Fruit fly (Drosophila melanogaster) whole organism, embryonic: ENCODE results near the gene Fbxl4.

Source experiments
- Ada2b ChIP-seq: fragments of 200-800 bp; sonication (Bioruptor generic); IDR thresholded peaks from 2 replicates; pipeline ENCODE4 v1.3.6; 2022; ENCODE audit warnings: missing biosample characterization, missing genetic modification characterization
- CG10431 ChIP-seq: fragments of 200-800 bp; sonication (Bioruptor generic); optimal IDR thresholded peaks from 3 replicates; lab custom pipeline; 2018; ENCODE audit warnings: missing biosample characterization, mild to moderate bottlenecking, missing genetic modification characterization
- CG10959 ChIP-seq: fragments of 200-800 bp; sonication (Bioruptor generic); IDR thresholded peaks from 2 replicates; pipeline ENCODE4 v1.3.6; 2022; ENCODE audit warnings: missing biosample characterization, missing genetic modification characterization
- CG10979 ChIP-seq: fragments of 200-800 bp; sonication (Bioruptor generic); optimal IDR thresholded peaks from 2 replicates; lab custom pipeline; 2018; ENCODE audit warnings: missing biosample characterization, mild to moderate bottlenecking, missing genetic modification characterization, moderate library complexity
- CG12744 ChIP-seq: fragments of 200-800 bp; sonication (Bioruptor generic); optimal IDR thresholded peaks from 2 replicates; lab custom pipeline; 2016; ENCODE audit warnings: missing biosample characterization, missing genetic modification characterization
- CG14860 ChIP-seq: fragments of 200-800 bp; sonication (Bioruptor generic); IDR thresholded peaks from 3 replicates; pipeline ENCODE4 v1.3.6; 2022; ENCODE audit warnings: missing biosample characterization, missing genetic modification characterization; ENCODE audit not compliant: partially characterized antibody
- CG15011 ChIP-seq: fragments of 200-800 bp; sonication (Bioruptor generic); optimal IDR thresholded peaks from 3 replicates; lab custom pipeline; 2018; ENCODE audit warnings: missing biosample characterization, mild to moderate bottlenecking, missing genetic modification characterization
- CG15514 ChIP-seq: fragments of 200-800 bp; sonication (Bioruptor generic); optimal IDR thresholded peaks from 3 replicates; lab custom pipeline; 2017; ENCODE audit warnings: missing biosample characterization, missing genetic modification characterization, mild to moderate bottlenecking, moderate library complexity, missing genetic modification reagents
- CG17568 ChIP-seq: fragments of 200-800 bp; sonication (Bioruptor generic); optimal IDR thresholded peaks from 2 replicates; lab custom pipeline; 2018; ENCODE audit warnings: missing biosample characterization, mild to moderate bottlenecking, missing genetic modification characterization, moderate library complexity
- CG2712 ChIP-seq: fragments of 200-800 bp; optimal IDR thresholded peaks from 3 replicates; lab custom pipeline; 2019; ENCODE audit warnings: missing biosample characterization, mild to moderate bottlenecking, missing genetic modification characterization, moderate library complexity
- CG30431 ChIP-seq: fragments of 200-800 bp; sonication (Bioruptor generic); optimal IDR thresholded peaks from 2 replicates; lab custom pipeline; 2017; ENCODE audit warnings: missing biosample characterization, missing genetic modification characterization
- CG32767 ChIP-seq: fragments of 200-800 bp; sonication (Bioruptor generic); IDR thresholded peaks from 2 replicates; pipeline ENCODE4 v1.3.6; 2022; ENCODE audit warnings: missing biosample characterization, missing genetic modification characterization
- CG3726 ChIP-seq: fragments of 200-800 bp; sonication (Bioruptor generic); IDR thresholded peaks from 3 replicates; pipeline ENCODE4, ENCODE4 v1.3.6; 2022; ENCODE audit warnings: missing biosample characterization, missing genetic modification characterization
- CG4424 ChIP-seq: fragments of 200-800 bp; sonication (Bioruptor generic); optimal IDR thresholded peaks from 3 replicates; lab custom pipeline; 2016; ENCODE audit warnings: missing biosample characterization, missing genetic modification characterization
- CG5180 ChIP-seq: fragments of 200-800 bp; sonication (Bioruptor generic); optimal IDR thresholded peaks from 3 replicates; lab custom pipeline; 2017; ENCODE audit warnings: missing biosample characterization, missing genetic modification characterization, mild to moderate bottlenecking, moderate library complexity, missing genetic modification reagents
- CG6765 ChIP-seq: fragments of 200-800 bp; sonication (Bioruptor generic); optimal IDR thresholded peaks from 3 replicates; lab custom pipeline; 2017; ENCODE audit warnings: missing biosample characterization, mild to moderate bottlenecking, missing genetic modification characterization
- CG7786 ChIP-seq: fragments of 200-800 bp; sonication (Bioruptor generic); optimal IDR thresholded peaks from 2 replicates; lab custom pipeline; 2016; ENCODE audit warnings: missing biosample characterization, missing genetic modification characterization
- CG8388 ChIP-seq: fragments of 200-800 bp; sonication (Bioruptor generic); optimal IDR thresholded peaks from 2 replicates; lab custom pipeline; 2019; ENCODE audit warnings: missing biosample characterization, mild to moderate bottlenecking, missing genetic modification characterization, moderate library complexity
- CG8924 ChIP-seq: fragments of 200-800 bp; optimal IDR thresholded peaks from 3 replicates; lab custom pipeline; 2019; ENCODE audit warnings: missing biosample characterization, mild to moderate bottlenecking, missing genetic modification characterization, moderate library complexity
- CG9876 ChIP-seq: fragments of 200-800 bp; sonication (Bioruptor generic); optimal IDR thresholded peaks from 2 replicates; lab custom pipeline; 2016; ENCODE audit warnings: missing biosample characterization, missing genetic modification characterization
- CoRest ChIP-seq: fragments of 200-800 bp; sonication (Bioruptor generic); optimal IDR thresholded peaks from 3 replicates; lab custom pipeline; 2018; ENCODE audit warnings: missing biosample characterization, mild to moderate bottlenecking, missing genetic modification characterization, moderate library complexity
- Dad ChIP-seq: fragments of 200-800 bp; sonication (Bioruptor generic); optimal IDR thresholded peaks from 3 replicates; lab custom pipeline; 2016; ENCODE audit warnings: missing biosample characterization, missing genetic modification characterization
- Dll ChIP-seq: fragments of 200-800 bp; sonication (Bioruptor generic); IDR thresholded peaks from 4 replicates; pipeline ENCODE4 v1.3.6; 2022; ENCODE audit warnings: missing biosample characterization, missing genetic modification characterization; ENCODE audit not compliant: partially characterized antibody
- Ets97D ChIP-seq: fragments of 200-800 bp; sonication (Bioruptor generic); optimal IDR thresholded peaks from 3 replicates; lab custom pipeline; 2016; ENCODE audit warnings: missing biosample characterization, missing genetic modification characterization
- MBD-R2 ChIP-seq: fragments of 200-800 bp; sonication (Bioruptor generic); IDR thresholded peaks from 2 replicates; pipeline ENCODE4 v1.3.6; 2022; ENCODE audit warnings: missing biosample characterization, missing genetic modification characterization
- Mad ChIP-seq: fragments of 200-800 bp; sonication (Bioruptor generic); optimal IDR thresholded peaks from 2 replicates; lab custom pipeline; 2016; ENCODE audit warnings: missing biosample characterization, missing genetic modification characterization
- Med ChIP-seq: fragments of 200-800 bp; sonication (Bioruptor generic); peaks from one replicate; lab custom pipeline; 2016; ENCODE audit warnings: missing biosample characterization, missing genetic modification characterization, mild to moderate bottlenecking, inconsistent platforms, moderate library complexity
- Opbp ChIP-seq: fragments of 200-800 bp; sonication (Bioruptor generic); IDR thresholded peaks from 3 replicates; pipeline ENCODE4 v1.3.6; 2022; ENCODE audit warnings: missing biosample characterization, missing genetic modification characterization; ENCODE audit not compliant: partially characterized antibody
- Sin3A ChIP-seq: fragments of >200 bp; optimal IDR thresholded peaks from 2 replicates; lab custom pipeline; 2018
- Spps ChIP-seq: fragments of 200-800 bp; sonication (Bioruptor generic); optimal IDR thresholded peaks from 2 replicates; lab custom pipeline; 2018; ENCODE audit warnings: missing biosample characterization, mild to moderate bottlenecking, missing genetic modification characterization
- Ssrp ChIP-seq: fragments of 200-800 bp; sonication (Bioruptor generic); optimal IDR thresholded peaks from 2 replicates; lab custom pipeline; 2018; ENCODE audit warnings: missing biosample characterization, mild to moderate bottlenecking, missing genetic modification characterization, moderate library complexity
- ase ChIP-seq: fragments of 200-800 bp; sonication (Bioruptor generic); IDR thresholded peaks from 3 replicates; pipeline ENCODE4 v1.3.6; 2022; ENCODE audit warnings: missing biosample characterization, missing genetic modification characterization
- cad ChIP-seq: fragments of >200 bp; optimal IDR thresholded peaks from 2 replicates; lab custom pipeline; 2017; ENCODE audit warnings: missing biosample characterization, missing genetic modification characterization
- chn ChIP-seq: fragments of 200-800 bp; sonication (Bioruptor generic); optimal IDR thresholded peaks from 2 replicates; lab custom pipeline; 2016; ENCODE audit warnings: missing biosample characterization, missing genetic modification characterization
- corto ChIP-seq: fragments of 200-800 bp; sonication (Bioruptor generic); optimal IDR thresholded peaks from 2 replicates; lab custom pipeline; 2016; ENCODE audit warnings: missing biosample characterization, mild to moderate bottlenecking, missing genetic modification characterization, moderate library complexity
- croc ChIP-seq: fragments of 200-800 bp; sonication (Bioruptor generic); conservative IDR thresholded peaks from 3 replicates; pipeline ENCODE4 v1.3.6; 2022; ENCODE audit warnings: missing biosample characterization, missing genetic modification characterization
- dan ChIP-seq: fragments of 200-800 bp; sonication (Bioruptor generic); IDR thresholded peaks from 2 replicates; pipeline ENCODE4 v1.3.6; 2022; ENCODE audit warnings: missing biosample characterization, missing genetic modification characterization
- eyg ChIP-seq: fragments of 200-800 bp; sonication (Bioruptor generic); optimal IDR thresholded peaks from 3 replicates; lab custom pipeline; 2016; ENCODE audit warnings: missing biosample characterization, missing genetic modification characterization
- gsb-n ChIP-seq: fragments of 200-800 bp; sonication (Bioruptor generic); optimal IDR thresholded peaks from 3 replicates; lab custom pipeline; 2018; ENCODE audit warnings: missing biosample characterization, mild to moderate bottlenecking, missing genetic modification characterization
- jumu ChIP-seq: fragments of 200-800 bp; sonication (Bioruptor generic); optimal IDR thresholded peaks from 3 replicates; lab custom pipeline; 2016; ENCODE audit warnings: missing biosample characterization, missing genetic modification characterization
- knrl ChIP-seq: fragments of 200-800 bp; sonication (Bioruptor generic); IDR thresholded peaks from 3 replicates; pipeline ENCODE4 v1.3.6; 2022; ENCODE audit warnings: missing biosample characterization, missing genetic modification characterization; ENCODE audit not compliant: partially characterized antibody
- pb ChIP-seq: fragments of 200-800 bp; sonication (Bioruptor generic); optimal IDR thresholded peaks from 3 replicates; lab custom pipeline; 2016; ENCODE audit warnings: missing biosample characterization, missing genetic modification characterization
- ranshi ChIP-seq: fragments of 200-800 bp; sonication (Bioruptor generic); IDR thresholded peaks from 2 replicates; pipeline ENCODE4 v1.3.6; 2022; ENCODE audit warnings: missing biosample characterization, missing genetic modification characterization
- repo ChIP-seq: fragments of 200-800 bp; sonication (Bioruptor generic); optimal IDR thresholded peaks from 2 replicates; lab custom pipeline; 2016; ENCODE audit warnings: missing biosample characterization, missing genetic modification characterization
- rib ChIP-seq: fragments of 200-800 bp; sonication (Bioruptor generic); IDR thresholded peaks from 2 replicates; pipeline ENCODE4 v1.3.6; 2022; ENCODE audit warnings: missing biosample characterization, missing genetic modification characterization
- seq ChIP-seq: fragments of 200-800 bp; sonication (Bioruptor generic); IDR thresholded peaks from 2 replicates; pipeline ENCODE4 v1.3.6; 2022; ENCODE audit warnings: missing biosample characterization, missing genetic modification characterization
- stc ChIP-seq: fragments of 200-800 bp; sonication (Bioruptor generic); IDR thresholded peaks from 2 replicates; pipeline ENCODE4 v1.3.6; 2022; ENCODE audit warnings: missing biosample characterization, missing genetic modification characterization
- tna ChIP-seq: fragments of 200-800 bp; sonication (Bioruptor generic); IDR thresholded peaks from 2 replicates; pipeline ENCODE4 v1.3.6; 2022; ENCODE audit warnings: missing biosample characterization, missing genetic modification characterization; ENCODE audit not compliant: partially characterized antibody
- vvl ChIP-seq: fragments of 200-800 bp; sonication (Bioruptor generic); IDR thresholded peaks from 2 replicates; pipeline ENCODE4 v1.3.6; 2022; ENCODE audit warnings: missing biosample characterization, missing genetic modification characterization
- zen2 ChIP-seq: fragments of 200-800 bp; sonication (Bioruptor generic); IDR thresholded peaks from 3 replicates; pipeline ENCODE4 v1.3.6; 2022; ENCODE audit warnings: missing biosample characterization, missing genetic modification characterization; ENCODE audit not compliant: partially characterized antibody

Fbxl4 gene

dm6 chrX:14237873-14238394 is at the start of gene Fbxl4, which contains the start of gene Dus2 (continued):
- TF ChIP-seq CG3726 (GFP tag; lab: Robert Waterston, UW) (peak; percentile 86; the same call in 2 of the 3 replicates), knrl (GFP tag; lab: Robert Waterston, UW) (peak; percentile 69; the same call in 2 of the 3 replicates), CG14860 (peak; percentile 62; the same call in 2 of the 3 replicates), CG10431 (GFP tag; lab: Kevin White, UChicago) (peak; percentile 66), CG4424 (GFP tag; lab: Kevin White, UChicago) (peak; percentile 95), chn (GFP tag; lab: Kevin White, UChicago) (peak; percentile 92), Dll (GFP tag; lab: Robert Waterston, UW) (0 out of 4 replicates have a peak, but pooled peaks have one; percentile 61), CG9876 (GFP tag; lab: Kevin White, UChicago) (peak; percentile 91), repo (GFP tag; lab: Kevin White, UChicago) (peak; percentile 83), CG7786 (peak; percentile 86), CG2712 (tag; lab: Kevin White, UChicago) (peak; percentile 93), Opbp (GFP tag; lab: Robert Waterston, UW) (peak; percentile 44; the same call in 1 of the 3 replicates), cad (GFP tag; lab: Kevin White, UChicago) (no peak), CG15011 (peak; percentile 85), rib (GFP tag; lab: Robert Waterston, UW) (0 out of 2 replicates have a peak, but pooled peaks have one; percentile 60), jumu (GFP tag; lab: Kevin White, UChicago) (peak; percentile 91), vvl (GFP tag; lab: Robert Waterston, UW) (peak; percentile 94), CG32767 (GFP tag; lab: Robert Waterston, UW) (peak; percentile 88), CG17568 (GFP tag; lab: Kevin White, UChicago) (no peak), CG10959 (GFP tag; lab: Robert Waterston, UW) (peak; percentile 94), Mad (peak; percentile 90), CG5180 (GFP tag; lab: Kevin White, UChicago) (peak; percentile 70), CG12744 (GFP tag; lab: Kevin White, UChicago) (peak; percentile 87), Dad (peak; percentile 87), corto (GFP tag; lab: Kevin White, UChicago) (no peak), CG15514 (peak; percentile 76), Sin3A (lab: Kevin White, UChicago) (peak; percentile 35), CG8924 (peak; percentile 93), gsb-n (tag; lab: Kevin White, UChicago) (peak; percentile 75), dan (GFP tag; lab: Robert Waterston, UW) (peak; percentile 87), tna (GFP tag; lab: Robert Waterston, UW) (no peak), Ssrp (tag; lab: Kevin White, UChicago) (peak; percentile 92), Med (GFP tag; lab: Kevin White, UChicago) (peak; percentile 99), MBD-R2 (GFP tag; lab: Robert Waterston, UW) (peak; percentile 86), croc (peak; percentile 88), Spps (tag; lab: Kevin White, UChicago) (peak; percentile 73), ase (GFP tag; lab: Robert Waterston, UW) (peak; percentile 91), ranshi (GFP tag; lab: Robert Waterston, UW) (peak; percentile 89), CG8388 (peak; percentile 85), eyg (GFP tag; lab: Kevin White, UChicago) (peak; percentile 74), stc (GFP tag; lab: Robert Waterston, UW) (peak; percentile 87), CG10979 (tag; lab: Kevin White, UChicago) (peak; percentile 94), CoRest (peak; percentile 96), CG30431 (GFP tag; lab: Kevin White, UChicago) (peak; percentile 92), zen2 (GFP tag; lab: Robert Waterston, UW) (no peak), pb (GFP tag; lab: Kevin White, UChicago) (peak; percentile 73), Ada2b (GFP tag; lab: Robert Waterston, UW) (peak; percentile 94), CG6765 (GFP tag; lab: Kevin White, UChicago) (peak; percentile 85), seq (GFP tag; lab: Robert Waterston, UW) (peak; percentile 87), Ets97D (peak; percentile 80)
